Worm (Caenorhabditis elegans) whole organism, L2 larva: ENCODE measurements around the gene ZK1320.13.

Experiments used
- C34F6.9 ChIP-seq: fragments of 150-350 bp; optimal IDR thresholded peaks from 2 replicates; lab custom pipeline; 2014; ENCODE audit warnings: missing biosample characterization, missing genetic modification characterization
- F13H6.1 ChIP-seq: sonication (generic microtip); optimal IDR thresholded peaks from 2 replicates; lab custom pipeline; 2016; ENCODE audit warnings: missing genetic modification characterization, missing compliant biosample characterization
- R02D3.7 ChIP-seq: fragments of 150-350 bp; optimal IDR thresholded peaks from 2 replicates; lab custom pipeline; 2014; ENCODE audit warnings: missing biosample characterization, missing genetic modification characterization
- aly-2 ChIP-seq: fragments of 150-350 bp; optimal IDR thresholded peaks from 2 replicates; lab custom pipeline; 2014; ENCODE audit warnings: missing biosample characterization, missing genetic modification characterization
- egl-27 ChIP-seq: sonication (generic microtip); optimal IDR thresholded peaks from 3 replicates; lab custom pipeline; 2017; ENCODE audit warnings: missing biosample characterization, missing genetic modification reagents, missing genetic modification characterization
- fos-1 ChIP-seq: fragments of 150-350 bp; optimal IDR thresholded peaks from 2 replicates; lab custom pipeline; 2014; ENCODE audit warnings: missing biosample characterization, missing genetic modification characterization
- gmeb-1 ChIP-seq: fragments of 150-350 bp; optimal IDR thresholded peaks from 2 replicates; lab custom pipeline; 2014; ENCODE audit warnings: missing biosample characterization, missing genetic modification characterization
- lin-11 ChIP-seq: fragments of 150-350 bp; sonication (generic microtip); optimal IDR thresholded peaks from 2 replicates; lab custom pipeline; 2014; ENCODE audit warnings: missing biosample characterization, missing genetic modification characterization, inconsistent platforms, mixed read lengths
- lin-39 ChIP-seq: fragments of 150-350 bp; optimal IDR thresholded peaks from 2 replicates; lab custom pipeline; 2014; ENCODE audit warnings: missing biosample characterization, missing genetic modification reagents, missing genetic modification characterization
- lsy-2 ChIP-seq, 2 experiments: fragments of 150-350 bp in 1 of 2; sonication (generic microtip) in 1 of 2; optimal IDR thresholded peaks; 2 replicates each; lab custom pipeline; 2014 to 2017; ENCODE audit warnings: missing biosample characterization in 2 of 2, missing genetic modification characterization in 2 of 2
- nhr-129 ChIP-seq: fragments of 150-350 bp; optimal IDR thresholded peaks from 2 replicates; lab custom pipeline; 2014; ENCODE audit warnings: missing biosample characterization, missing genetic modification characterization
- nhr-21 ChIP-seq: fragments of 150-350 bp; optimal IDR thresholded peaks from 2 replicates; lab custom pipeline; 2014; ENCODE audit warnings: missing biosample characterization, missing genetic modification characterization
- nhr-6 ChIP-seq: fragments of 150-350 bp; optimal IDR thresholded peaks from 2 replicates; lab custom pipeline; 2014; ENCODE audit warnings: missing biosample characterization, missing genetic modification characterization
- nhr-77 ChIP-seq: fragments of 150-350 bp; optimal IDR thresholded peaks from 2 replicates; lab custom pipeline; 2014; ENCODE audit warnings: missing biosample characterization, missing genetic modification characterization
- peb-1 ChIP-seq: fragments of 150-350 bp; optimal IDR thresholded peaks from 2 replicates; lab custom pipeline; 2014; ENCODE audit warnings: missing biosample characterization, missing genetic modification characterization
- sem-4 ChIP-seq: fragments of 150-350 bp; optimal IDR thresholded peaks from 2 replicates; lab custom pipeline; 2014; ENCODE audit warnings: missing biosample characterization, missing genetic modification reagents, missing genetic modification characterization
- sma-9 ChIP-seq, 2 experiments: fragments of 150-350 bp in 1 of 2; sonication (generic microtip) in 1 of 2; optimal IDR thresholded peaks; 2 replicates each; lab custom pipeline; 2014 to 2016; ENCODE audit warnings: missing genetic modification characterization in 2 of 2, mild to moderate bottlenecking in 1 of 2, missing biosample characterization in 1 of 2, missing compliant biosample characterization in 1 of 2, missing genetic modification reagents in 1 of 2, moderate library complexity in 1 of 2
- snpc-4 ChIP-seq: fragments of 150-350 bp; optimal IDR thresholded peaks from 2 replicates; lab custom pipeline; 2014; ENCODE audit warnings: missing biosample characterization, missing genetic modification characterization
- unc-39 ChIP-seq: fragments of 150-350 bp; optimal IDR thresholded peaks from 2 replicates; lab custom pipeline; 2014; ENCODE audit warnings: missing biosample characterization, missing genetic modification characterization
- unc-55 ChIP-seq: fragments of 150-350 bp; sonication (generic microtip); optimal IDR thresholded peaks from 3 replicates; lab custom pipeline; 2014; ENCODE audit warnings: missing biosample characterization, missing genetic modification reagents, missing genetic modification characterization
- unc-62 ChIP-seq: fragments of 150-350 bp; optimal IDR thresholded peaks from 2 replicates; lab custom pipeline; 2014; ENCODE audit warnings: missing biosample characterization, missing genetic modification reagents, missing genetic modification characterization
- zag-1 ChIP-seq: fragments of 150-350 bp; optimal IDR thresholded peaks from 2 replicates; lab custom pipeline; 2014; ENCODE audit warnings: missing biosample characterization, missing genetic modification characterization
- ztf-1 ChIP-seq: fragments of 200-800 bp; sonication (Bioruptor generic); conservative IDR thresholded peaks from 2 replicates; pipeline ENCODE4 v1.3.6; 2022; ENCODE audit warnings: missing genetic modification characterization, missing compliant biosample characterization
- ztf-11 ChIP-seq: sonication (generic microtip); optimal IDR thresholded peaks from 2 replicates; lab custom pipeline; 2017; ENCODE audit warnings: missing biosample characterization, missing genetic modification characterization
- ztf-4 ChIP-seq: fragments of 150-350 bp; optimal IDR thresholded peaks from 2 replicates; lab custom pipeline; 2014; ENCODE audit warnings: missing biosample characterization, missing genetic modification characterization

The ZK1320.13 gene

ce11 chrII:9716417-9717039 lies 35.9 kb downstream of the ZK1320.13 start, which contains the start of gene wee-1.3 (continued):
- no peak for TF ChIP-seq unc-39
- TF ChIP-seq, all 48 proteins: peak for 23

ce11 chrII:9717904-9718303 lies 37.3 kb downstream of the ZK1320.13 start, which contains the start of gene Y53C12A.6:
TSS of gene Y53C12A.6 (minus strand) at chrII:9718004.
- TF ChIP-seq sem-4 (tag; lab: Kevin White, UChicago) = no peak
- no peak for TF ChIP-seq zag-1 (tag; lab: Kevin White, UChicago)
- no peak for TF ChIP-seq unc-39
- TF ChIP-seq nhr-77 (tag; lab: Kevin White, UChicago) = no peak
- no peak for TF ChIP-seq ztf-4
- no peak for TF ChIP-seq R02D3.7 (tag; lab: Kevin White, UChicago)
- TF ChIP-seq C34F6.9 (tag; lab: Kevin White, UChicago) = no peak
- no peak for TF ChIP-seq nhr-6 (tag; lab: Kevin White, UChicago)
- no peak for TF ChIP-seq peb-1 (tag; lab: Kevin White, UChicago)
- no peak for TF ChIP-seq sma-9 (GFP tag; optimal IDR thresholded peaks at IDR 0.05; lab: Kevin White, UChicago)
- TF ChIP-seq sma-9 (tag; optimal IDR thresholded peaks at IDR 0.05; lab: Kevin White, UChicago) = no peak
- TF ChIP-seq snpc-4 = no peak
- no peak for TF ChIP-seq gmeb-1 (tag; lab: Kevin White, UChicago)
- TF ChIP-seq F13H6.1 = no peak
- TF ChIP-seq aly-2 (tag; lab: Kevin White, UChicago) = no peak
- TF ChIP-seq fos-1 (tag; lab: Kevin White, UChicago) = no peak

- TF ChIP-seq lsy-2 (tag; optimal IDR thresholded peaks at IDR 0.05; lab: Kevin White, UChicago) = peak in 1 of 2 experiments; percentile 65
Measured at ce11 chrII:9718631-9719252, 38.1 kb downstream of the ZK1320.13 start, which contains the start of gene Y53C12A.11. TSS of gene Y53C12A.11 (minus strand) at chrII:9718698.

ce11 chrII:9724464-9724863 lies 43.9 kb downstream of the ZK1320.13 start, which contains the start of gene cutl-2:
TSS of gene cutl-2 (minus strand) at chrII:9724673.
- TF ChIP-seq lin-11 (tag; lab: Kevin White, UChicago) (no peak), snpc-4 (no peak), aly-2 (tag; lab: Kevin White, UChicago) (no peak), nhr-129 (tag; lab: Kevin White, UChicago) (no peak), R02D3.7 (tag; lab: Kevin White, UChicago) (no peak), ztf-11 (no peak), zag-1 (tag; lab: Kevin White, UChicago) (no peak)

ce11 chrII:9725056-9725455 lies 44.5 kb downstream of the ZK1320.13 start:
- TF ChIP-seq ztf-1 (GFP tag; lab: Robert Waterston, UW) = no peak
- no peak for TF ChIP-seq aly-2 (tag; lab: Kevin White, UChicago)
- no peak for TF ChIP-seq egl-27 (tag; lab: Kevin White, UChicago)
- no peak for TF ChIP-seq peb-1 (tag; lab: Kevin White, UChicago)
- no peak for TF ChIP-seq nhr-21 (tag; lab: Kevin White, UChicago)
- TF ChIP-seq, all 48 proteins: peak for 0

ce11 chrII:9727192-9727699 lies 46.7 kb downstream of the ZK1320.13 start:
- peak; percentile 10 for TF ChIP-seq F13H6.1
- peak in 1 of 2 experiments; percentile 37 for TF ChIP-seq lsy-2 (tag; optimal IDR thresholded peaks at IDR 0.05; lab: Kevin White, UChicago)
- TF ChIP-seq unc-55 (GFP tag; lab: Kevin White, UChicago) = peak; percentile 58
- peak; percentile 42 for TF ChIP-seq C34F6.9 (tag; lab: Kevin White, UChicago)
- TF ChIP-seq sma-9 (GFP tag; optimal IDR thresholded peaks at IDR 0.05; lab: Kevin White, UChicago) = no peak
- no peak for TF ChIP-seq sma-9 (tag; optimal IDR thresholded peaks at IDR 0.05; lab: Kevin White, UChicago)
- TF ChIP-seq lin-39 = no peak

ce11 chrII:9728506-9728905 lies 47.9 kb downstream of the ZK1320.13 start:
- TF ChIP-seq unc-62 (GFP tag; lab: Kevin White, UChicago) (no peak), lsy-2 (tag; optimal IDR thresholded peaks at IDR 0.05; lab: Kevin White, UChicago) (peak in 1 of 2 experiments; percentile 2), unc-55 (GFP tag; lab: Kevin White, UChicago) (peak; percentile 32)
